Worm (Caenorhabditis elegans) whole organism, midembryonic: ENCODE data around the gene Y32B12A.5.

Experiments
- flt-1 ChIP-seq: fragments of 200-800 bp; sonication (Bioruptor generic); IDR thresholded peaks from 2 replicates; pipeline ENCODE4 v1.3.6; 2022; ENCODE audit warnings: missing genetic modification characterization, missing compliant biosample characterization
- med-1 ChIP-seq: sonication (generic microtip); optimal IDR thresholded peaks from 2 replicates; lab custom pipeline; 2017; ENCODE audit warnings: missing genetic modification characterization, mild to moderate bottlenecking, missing compliant biosample characterization, antibody characterized with exemption, missing genetic modification reagents; ENCODE audit not compliant: insufficient read depth
- ref-1 ChIP-seq: fragments of 200-800 bp; sonication (Bioruptor generic); conservative IDR thresholded peaks from 2 replicates; pipeline ENCODE4 v1.3.6; 2022; ENCODE audit warnings: missing genetic modification reagents, missing genetic modification characterization, missing compliant biosample characterization

- TF ChIP-seq ref-1 (GFP tag; lab: Robert Waterston, UW) (no peak), flt-1 (GFP tag; lab: Robert Waterston, UW) (no peak), med-1 (GFP tag; lab: Kevin White, UChicago) (no peak)
Measured at ce11 chrV:16447735-16448134, 39.6 kb downstream of the Y32B12A.5 start, which contains the start of gene T08G3.13.
